Fruit fly (Drosophila melanogaster) whole organism, prepupa: ENCODE measurements around the gene CG43232.

Experiments
- CG10631 ChIP-seq: fragments of 200-800 bp; sonication (Bioruptor generic); optimal IDR thresholded peaks from 2 replicates; lab custom pipeline; 2016; ENCODE audit warnings: missing biosample characterization, missing genetic modification characterization
- CG10669 ChIP-seq: fragments of 200-800 bp; sonication (Bioruptor generic); optimal IDR thresholded peaks from 3 replicates; lab custom pipeline; 2018; ENCODE audit warnings: missing biosample characterization, mild to moderate bottlenecking, missing genetic modification characterization, moderate library complexity
- CG11294 ChIP-seq: fragments of 200-800 bp; sonication (Bioruptor generic); IDR thresholded peaks from 2 replicates; pipeline ENCODE4 v1.3.6; 2022; ENCODE audit warnings: missing biosample characterization, missing genetic modification characterization
- CG11902 ChIP-seq: fragments of 200-800 bp; sonication (Bioruptor generic); optimal IDR thresholded peaks from 3 replicates; lab custom pipeline; 2016; ENCODE audit warnings: missing biosample characterization, missing genetic modification characterization
- CG16779 ChIP-seq: fragments of 200-800 bp; sonication (Bioruptor generic); optimal IDR thresholded peaks from 3 replicates; lab custom pipeline; 2017; ENCODE audit warnings: missing biosample characterization, mild to moderate bottlenecking, missing genetic modification characterization
- CG3032 ChIP-seq: fragments of 200-800 bp; optimal IDR thresholded peaks from 2 replicates; lab custom pipeline; 2019; ENCODE audit warnings: missing biosample characterization, mild to moderate bottlenecking, missing genetic modification characterization, moderate library complexity
- CG32006 ChIP-seq: fragments of 200-800 bp; sonication (Bioruptor generic); optimal IDR thresholded peaks from 3 replicates; lab custom pipeline; 2017; ENCODE audit warnings: missing biosample characterization, mild to moderate bottlenecking, missing genetic modification characterization
- CG34406 ChIP-seq: fragments of 200-800 bp; sonication (Bioruptor generic); optimal IDR thresholded peaks from 3 replicates; lab custom pipeline; 2016; ENCODE audit warnings: missing biosample characterization, missing genetic modification characterization
- CG3919 ChIP-seq: fragments of 200-800 bp; sonication (Bioruptor generic); optimal IDR thresholded peaks from 3 replicates; lab custom pipeline; 2016; ENCODE audit warnings: missing biosample characterization, missing genetic modification characterization
- CG4318 ChIP-seq: fragments of 200-800 bp; sonication (Bioruptor generic); optimal IDR thresholded peaks from 3 replicates; lab custom pipeline; 2017; ENCODE audit warnings: missing biosample characterization, mild to moderate bottlenecking, missing genetic modification characterization
- CG6163 ChIP-seq: fragments of 200-800 bp; sonication (Bioruptor generic); IDR thresholded peaks from 3 replicates; pipeline ENCODE4 v1.3.6; 2022; ENCODE audit warnings: missing biosample characterization, missing genetic modification characterization
- CG6276 ChIP-seq: fragments of 200-800 bp; sonication (Bioruptor generic); optimal IDR thresholded peaks from 2 replicates; lab custom pipeline; 2017; ENCODE audit warnings: missing biosample characterization, mild to moderate bottlenecking, missing genetic modification characterization
- CG6792 ChIP-seq: fragments of 200-800 bp; sonication (Bioruptor generic); optimal IDR thresholded peaks from 3 replicates; lab custom pipeline; 2016; ENCODE audit warnings: missing biosample characterization, missing genetic modification characterization
- CG6808 ChIP-seq: fragments of 200-800 bp; sonication (Bioruptor generic); optimal IDR thresholded peaks from 3 replicates; lab custom pipeline; 2017; ENCODE audit warnings: missing biosample characterization, missing genetic modification characterization, mild to moderate bottlenecking, moderate library complexity, missing genetic modification reagents
- CG6854 ChIP-seq: fragments of 200-800 bp; sonication (Bioruptor generic); optimal IDR thresholded peaks from 2 replicates; lab custom pipeline; 2017; ENCODE audit warnings: missing biosample characterization, mild to moderate bottlenecking, missing genetic modification characterization
- CG7368 ChIP-seq: fragments of 200-800 bp; sonication (Bioruptor generic); optimal IDR thresholded peaks from 3 replicates; lab custom pipeline; 2016; ENCODE audit warnings: missing biosample characterization, missing genetic modification characterization
- CG8119 ChIP-seq: fragments of 200-800 bp; sonication (Bioruptor generic); IDR thresholded peaks from 3 replicates; pipeline ENCODE4 v1.3.6; 2022; ENCODE audit warnings: missing biosample characterization, missing genetic modification characterization
- CG8319 ChIP-seq: fragments of 200-800 bp; sonication (Bioruptor generic); optimal IDR thresholded peaks from 3 replicates; lab custom pipeline; 2016; ENCODE audit warnings: missing biosample characterization, missing genetic modification characterization
- CG8632 ChIP-seq: fragments of 200-800 bp; sonication (Bioruptor generic); optimal IDR thresholded peaks from 3 replicates; lab custom pipeline; 2016; ENCODE audit warnings: missing biosample characterization, missing genetic modification characterization
- CG9139 ChIP-seq: fragments of 200-800 bp; sonication (Bioruptor generic); optimal IDR thresholded peaks from 3 replicates; lab custom pipeline; 2017; ENCODE audit warnings: missing biosample characterization, mild to moderate bottlenecking, missing genetic modification characterization
- Eip75B ChIP-seq: fragments of 200-800 bp; sonication (Bioruptor generic); optimal IDR thresholded peaks from 3 replicates; lab custom pipeline; 2016; ENCODE audit warnings: missing biosample characterization, missing genetic modification characterization
- Eip78C ChIP-seq: fragments of 200-800 bp; sonication (Bioruptor generic); peaks from one replicate; lab custom pipeline; 2016; ENCODE audit warnings: missing biosample characterization, missing genetic modification characterization
- Ets96B ChIP-seq: fragments of 200-800 bp; optimal IDR thresholded peaks from 2 replicates; lab custom pipeline; 2019; ENCODE audit warnings: missing biosample characterization, mild to moderate bottlenecking, missing genetic modification characterization, moderate library complexity
- Gug ChIP-seq: fragments of 200-800 bp; sonication (Bioruptor generic); IDR thresholded peaks from 2 replicates; pipeline ENCODE4 v1.3.6; 2022; ENCODE audit warnings: missing biosample characterization, missing genetic modification characterization
- Hr38 ChIP-seq: sonication (Bioruptor generic); optimal IDR thresholded peaks from 2 replicates; lab custom pipeline; 2016; ENCODE audit warnings: missing biosample characterization, missing genetic modification characterization
- Hr39 ChIP-seq: fragments of 200-800 bp; sonication (Bioruptor generic); optimal IDR thresholded peaks from 2 replicates; lab custom pipeline; 2016; ENCODE audit warnings: missing biosample characterization, missing genetic modification characterization
- Hr4 ChIP-seq: fragments of 200-800 bp; sonication (Bioruptor generic); optimal IDR thresholded peaks from 3 replicates; lab custom pipeline; 2016; ENCODE audit warnings: missing biosample characterization, missing genetic modification characterization
- Lpt ChIP-seq: fragments of 200-800 bp; sonication (Bioruptor generic); optimal IDR thresholded peaks from 3 replicates; lab custom pipeline; 2016; ENCODE audit warnings: missing biosample characterization, missing genetic modification characterization
- Met ChIP-seq: fragments of 200-800 bp; sonication (Bioruptor generic); optimal IDR thresholded peaks from 3 replicates; lab custom pipeline; 2016; ENCODE audit warnings: missing biosample characterization, missing genetic modification characterization
- Sox102F ChIP-seq: fragments of 200-800 bp; sonication (Bioruptor generic); optimal IDR thresholded peaks from 2 replicates; lab custom pipeline; 2016; ENCODE audit warnings: missing biosample characterization, mild to moderate bottlenecking, missing genetic modification characterization
- Sox14 ChIP-seq: fragments of 200-800 bp; sonication (Bioruptor generic); optimal IDR thresholded peaks from 3 replicates; lab custom pipeline; 2016; ENCODE audit warnings: missing biosample characterization, missing genetic modification characterization
- Sox15 ChIP-seq: fragments of 200-800 bp; sonication (Bioruptor generic); optimal IDR thresholded peaks from 3 replicates; lab custom pipeline; 2016; ENCODE audit warnings: missing biosample characterization, missing genetic modification characterization
- achi ChIP-seq: fragments of 200-800 bp; sonication (Bioruptor generic); optimal IDR thresholded peaks from 3 replicates; lab custom pipeline; 2016; ENCODE audit warnings: missing biosample characterization, missing genetic modification characterization
- acj6 ChIP-seq: fragments of 200-800 bp; sonication (Bioruptor generic); optimal IDR thresholded peaks from 3 replicates; lab custom pipeline; 2016; ENCODE audit warnings: missing biosample characterization, missing genetic modification characterization
- cyc ChIP-seq: fragments of 200-800 bp; sonication (Bioruptor generic); optimal IDR thresholded peaks from 3 replicates; lab custom pipeline; 2016; ENCODE audit warnings: missing biosample characterization, missing genetic modification characterization
- dsx ChIP-seq: fragments of 200-800 bp; optimal IDR thresholded peaks from 3 replicates; lab custom pipeline; 2019; ENCODE audit warnings: missing biosample characterization, mild to moderate bottlenecking, missing genetic modification characterization, moderate library complexity; ENCODE audit not compliant: poor library complexity, severe bottlenecking
- esn ChIP-seq: fragments of 200-800 bp; sonication (Bioruptor generic); optimal IDR thresholded peaks from 2 replicates; lab custom pipeline; 2016; ENCODE audit warnings: missing biosample characterization, mild to moderate bottlenecking, missing genetic modification characterization, moderate library complexity
- fd59A ChIP-seq: fragments of 200-800 bp; sonication (Bioruptor generic); optimal IDR thresholded peaks from 2 replicates; lab custom pipeline; 2017; ENCODE audit warnings: missing biosample characterization, mild to moderate bottlenecking, missing genetic modification characterization, missing genetic modification reagents
- fkh ChIP-seq: fragments of 200-800 bp; sonication (Bioruptor generic); optimal IDR thresholded peaks from 3 replicates; lab custom pipeline; 2017; ENCODE audit warnings: missing biosample characterization, mild to moderate bottlenecking, missing genetic modification characterization, moderate library complexity
- lz ChIP-seq: fragments of 200-800 bp; sonication (Bioruptor generic); optimal IDR thresholded peaks from 3 replicates; lab custom pipeline; 2016; ENCODE audit warnings: missing biosample characterization, missing genetic modification characterization
- pdm3 ChIP-seq: fragments of 200-800 bp; sonication (Bioruptor generic); optimal IDR thresholded peaks from 3 replicates; lab custom pipeline; 2016; ENCODE audit warnings: missing biosample characterization, missing genetic modification characterization
- salr ChIP-seq, 2 experiments: fragments of 200-800 bp; sonication (Bioruptor generic); optimal IDR thresholded peaks; 3 replicates each; lab custom pipeline; 2016 to 2018; ENCODE audit warnings: missing biosample characterization in 2 of 2, missing genetic modification characterization in 2 of 2, mild to moderate bottlenecking in 1 of 2
- spab ChIP-seq: fragments of 200-800 bp; sonication (Bioruptor generic); optimal IDR thresholded peaks from 2 replicates; lab custom pipeline; 2017; ENCODE audit warnings: missing biosample characterization, mild to moderate bottlenecking, missing genetic modification characterization, missing genetic modification reagents
- ss ChIP-seq, 2 experiments: fragments of 200-800 bp; sonication (Bioruptor generic); optimal IDR thresholded peaks; 2 replicates in 1 of 2; 3 replicates in 1 of 2; lab custom pipeline; 2017 to 2018; ENCODE audit warnings: mild to moderate bottlenecking in 2 of 2, missing biosample characterization in 2 of 2, missing genetic modification characterization in 2 of 2, moderate library complexity in 1 of 2
- svp ChIP-seq: fragments of 200-800 bp; sonication (Bioruptor generic); peaks from one replicate; lab custom pipeline; 2016; ENCODE audit warnings: missing biosample characterization, missing genetic modification characterization
- vri ChIP-seq: fragments of 200-800 bp; sonication (Bioruptor generic); optimal IDR thresholded peaks from 3 replicates; lab custom pipeline; 2016; ENCODE audit warnings: missing biosample characterization, mild to moderate bottlenecking, missing genetic modification characterization

CG43232 gene

dm6 chr2L:6920661-6921359, 11.1 kb upstream of the CG43232 start, which contains the start of gene Hrb27C:
Gene Hrb27C, plus strand, starts transcription at chr2L:6920704.
- TF ChIP-seq Eip78C (GFP tag; lab: Kevin White, UChicago) (peak; percentile 31), CG6854 (GFP tag; lab: Kevin White, UChicago) (peak; percentile 5), Sox15 (GFP tag; lab: Kevin White, UChicago) (no peak), CG16779 (tag; lab: Kevin White, UChicago) (peak; percentile 22), CG34406 (GFP tag; lab: Kevin White, UChicago) (peak; percentile 14), achi (no peak)

- TF ChIP-seq Ets96B (no peak), CG16779 (tag; lab: Kevin White, UChicago) (no peak), CG8319 (no peak), achi (no peak), Hr4 (GFP tag; lab: Kevin White, UChicago) (no peak), CG6808 (GFP tag; lab: Kevin White, UChicago) (peak; percentile 10), Lpt (GFP tag; lab: Kevin White, UChicago) (no peak), CG6854 (GFP tag; lab: Kevin White, UChicago) (no peak), acj6 (GFP tag; lab: Kevin White, UChicago) (no peak), CG11294 (GFP tag; lab: Robert Waterston, UW) (no peak), CG8119 (GFP tag; lab: Robert Waterston, UW) (no peak), dsx (no peak), CG4318 (no peak), CG11902 (GFP tag; lab: Kevin White, UChicago) (no peak), CG32006 (GFP tag; lab: Kevin White, UChicago) (no peak), CG9139 (peak; percentile 4), CG3919 (GFP tag; lab: Kevin White, UChicago) (no peak), Gug (GFP tag; lab: Robert Waterston, UW) (no peak), pdm3 (GFP tag; lab: Kevin White, UChicago) (no peak), CG10631 (no peak), fd59A (no peak), Sox15 (GFP tag; lab: Kevin White, UChicago) (no peak), Met (peak; percentile 41), CG6792 (GFP tag; lab: Kevin White, UChicago) (no peak), CG6163 (GFP tag; lab: Robert Waterston, UW) (peak; percentile 22; the same call in 1 of the 3 replicates), CG6276 (GFP tag; lab: Kevin White, UChicago) (peak; percentile 21), cyc (GFP tag; lab: Kevin White, UChicago) (no peak), CG7368 (GFP tag; lab: Kevin White, UChicago) (no peak), lz (GFP tag; lab: Kevin White, UChicago) (peak; percentile 22), spab (GFP tag; lab: Kevin White, UChicago) (no peak), CG8632 (GFP tag; lab: Kevin White, UChicago) (no peak), Eip75B (GFP tag; lab: Kevin White, UChicago) (peak; percentile 26), vri (no peak), svp (peak; percentile 47), ss (GFP tag; optimal IDR thresholded peaks at IDR 0.05; lab: Kevin White, UChicago) (peak in 1 of 2 experiments; percentile 45), Sox14 (GFP tag; lab: Kevin White, UChicago) (peak; percentile 34), CG3032 (tag; lab: Kevin White, UChicago) (no peak), CG34406 (GFP tag; lab: Kevin White, UChicago) (no peak), Hr39 (GFP tag; lab: Kevin White, UChicago) (no peak), Sox102F (GFP tag; lab: Kevin White, UChicago) (no peak), fkh (GFP tag; lab: Kevin White, UChicago) (peak; percentile 28), CG10669 (GFP tag; lab: Kevin White, UChicago) (no peak), esn (GFP tag; lab: Kevin White, UChicago) (peak; percentile 26), Eip78C (GFP tag; lab: Kevin White, UChicago) (peak; percentile 69), salr (GFP tag; optimal IDR thresholded peaks at IDR 0.05; lab: Kevin White, UChicago) (peak in 1 of 2 experiments; percentile 13), Hr38 (no peak)
Observed at dm6 chr2L:6921360-6922090, 10.4 kb upstream of the CG43232 start.
